Fruit fly (Drosophila melanogaster) whole organism, prepupa: ENCODE measurements around the gene nolo.

ENCODE experiments used
- Blimp-1 ChIP-seq: fragments of 200-800 bp; sonication (Bioruptor generic); optimal IDR thresholded peaks from 3 replicates; lab custom pipeline; 2017; ENCODE audit warnings: missing biosample characterization, missing genetic modification characterization, mild to moderate bottlenecking, moderate library complexity, missing genetic modification reagents
- CG10631 ChIP-seq: fragments of 200-800 bp; sonication (Bioruptor generic); optimal IDR thresholded peaks from 2 replicates; lab custom pipeline; 2016; ENCODE audit warnings: missing biosample characterization, missing genetic modification characterization
- CG11294 ChIP-seq: fragments of 200-800 bp; sonication (Bioruptor generic); IDR thresholded peaks from 2 replicates; pipeline ENCODE4 v1.3.6; 2022; ENCODE audit warnings: missing biosample characterization, missing genetic modification characterization
- CG1621 ChIP-seq: fragments of 200-800 bp; sonication (Bioruptor generic); optimal IDR thresholded peaks from 3 replicates; lab custom pipeline; 2018; ENCODE audit warnings: missing biosample characterization, mild to moderate bottlenecking, missing genetic modification characterization
- CG3032 ChIP-seq: fragments of 200-800 bp; optimal IDR thresholded peaks from 2 replicates; lab custom pipeline; 2019; ENCODE audit warnings: missing biosample characterization, mild to moderate bottlenecking, missing genetic modification characterization, moderate library complexity
- CG31627 ChIP-seq: fragments of 200-800 bp; sonication (Bioruptor generic); optimal IDR thresholded peaks from 3 replicates; lab custom pipeline; 2016; ENCODE audit warnings: missing biosample characterization, missing genetic modification characterization
- CG32006 ChIP-seq: fragments of 200-800 bp; sonication (Bioruptor generic); optimal IDR thresholded peaks from 3 replicates; lab custom pipeline; 2017; ENCODE audit warnings: missing biosample characterization, mild to moderate bottlenecking, missing genetic modification characterization
- CG3919 ChIP-seq: fragments of 200-800 bp; sonication (Bioruptor generic); optimal IDR thresholded peaks from 3 replicates; lab custom pipeline; 2016; ENCODE audit warnings: missing biosample characterization, missing genetic modification characterization
- CG6276 ChIP-seq: fragments of 200-800 bp; sonication (Bioruptor generic); optimal IDR thresholded peaks from 2 replicates; lab custom pipeline; 2017; ENCODE audit warnings: missing biosample characterization, mild to moderate bottlenecking, missing genetic modification characterization
- CG6792 ChIP-seq: fragments of 200-800 bp; sonication (Bioruptor generic); optimal IDR thresholded peaks from 3 replicates; lab custom pipeline; 2016; ENCODE audit warnings: missing biosample characterization, missing genetic modification characterization
- CG6808 ChIP-seq: fragments of 200-800 bp; sonication (Bioruptor generic); optimal IDR thresholded peaks from 3 replicates; lab custom pipeline; 2017; ENCODE audit warnings: missing biosample characterization, missing genetic modification characterization, mild to moderate bottlenecking, moderate library complexity, missing genetic modification reagents
- CG6854 ChIP-seq: fragments of 200-800 bp; sonication (Bioruptor generic); optimal IDR thresholded peaks from 2 replicates; lab custom pipeline; 2017; ENCODE audit warnings: missing biosample characterization, mild to moderate bottlenecking, missing genetic modification characterization
- CG8119 ChIP-seq: fragments of 200-800 bp; sonication (Bioruptor generic); IDR thresholded peaks from 3 replicates; pipeline ENCODE4 v1.3.6; 2022; ENCODE audit warnings: missing biosample characterization, missing genetic modification characterization
- CG8319 ChIP-seq: fragments of 200-800 bp; sonication (Bioruptor generic); optimal IDR thresholded peaks from 3 replicates; lab custom pipeline; 2016; ENCODE audit warnings: missing biosample characterization, missing genetic modification characterization
- CG8632 ChIP-seq: fragments of 200-800 bp; sonication (Bioruptor generic); optimal IDR thresholded peaks from 3 replicates; lab custom pipeline; 2016; ENCODE audit warnings: missing biosample characterization, missing genetic modification characterization
- CG9139 ChIP-seq: fragments of 200-800 bp; sonication (Bioruptor generic); optimal IDR thresholded peaks from 3 replicates; lab custom pipeline; 2017; ENCODE audit warnings: missing biosample characterization, mild to moderate bottlenecking, missing genetic modification characterization
- Eip78C ChIP-seq: fragments of 200-800 bp; sonication (Bioruptor generic); peaks from one replicate; lab custom pipeline; 2016; ENCODE audit warnings: missing biosample characterization, missing genetic modification characterization
- Ets96B ChIP-seq: fragments of 200-800 bp; optimal IDR thresholded peaks from 2 replicates; lab custom pipeline; 2019; ENCODE audit warnings: missing biosample characterization, mild to moderate bottlenecking, missing genetic modification characterization, moderate library complexity
- Hr38 ChIP-seq: sonication (Bioruptor generic); optimal IDR thresholded peaks from 2 replicates; lab custom pipeline; 2016; ENCODE audit warnings: missing biosample characterization, missing genetic modification characterization
- Hr39 ChIP-seq: fragments of 200-800 bp; sonication (Bioruptor generic); optimal IDR thresholded peaks from 2 replicates; lab custom pipeline; 2016; ENCODE audit warnings: missing biosample characterization, missing genetic modification characterization
- Hr4 ChIP-seq: fragments of 200-800 bp; sonication (Bioruptor generic); optimal IDR thresholded peaks from 3 replicates; lab custom pipeline; 2016; ENCODE audit warnings: missing biosample characterization, missing genetic modification characterization
- Lpt ChIP-seq: fragments of 200-800 bp; sonication (Bioruptor generic); optimal IDR thresholded peaks from 3 replicates; lab custom pipeline; 2016; ENCODE audit warnings: missing biosample characterization, missing genetic modification characterization
- Met ChIP-seq: fragments of 200-800 bp; sonication (Bioruptor generic); optimal IDR thresholded peaks from 3 replicates; lab custom pipeline; 2016; ENCODE audit warnings: missing biosample characterization, missing genetic modification characterization
- OdsH ChIP-seq: fragments of 200-800 bp; sonication (Bioruptor generic); optimal IDR thresholded peaks from 3 replicates; lab custom pipeline; 2016; ENCODE audit warnings: missing biosample characterization, missing genetic modification characterization
- Smox ChIP-seq: fragments of 200-800 bp; sonication (Bioruptor generic); optimal IDR thresholded peaks from 3 replicates; lab custom pipeline; 2016; ENCODE audit warnings: missing biosample characterization, missing genetic modification characterization
- achi ChIP-seq: fragments of 200-800 bp; sonication (Bioruptor generic); optimal IDR thresholded peaks from 3 replicates; lab custom pipeline; 2016; ENCODE audit warnings: missing biosample characterization, missing genetic modification characterization
- acj6 ChIP-seq: fragments of 200-800 bp; sonication (Bioruptor generic); optimal IDR thresholded peaks from 3 replicates; lab custom pipeline; 2016; ENCODE audit warnings: missing biosample characterization, missing genetic modification characterization
- cyc ChIP-seq: fragments of 200-800 bp; sonication (Bioruptor generic); optimal IDR thresholded peaks from 3 replicates; lab custom pipeline; 2016; ENCODE audit warnings: missing biosample characterization, missing genetic modification characterization
- dsx ChIP-seq: fragments of 200-800 bp; optimal IDR thresholded peaks from 3 replicates; lab custom pipeline; 2019; ENCODE audit warnings: missing biosample characterization, mild to moderate bottlenecking, missing genetic modification characterization, moderate library complexity; ENCODE audit not compliant: poor library complexity, severe bottlenecking
- eg ChIP-seq: fragments of 200-800 bp; sonication (Bioruptor generic); IDR thresholded peaks from 3 replicates; pipeline ENCODE4 v1.3.6; 2022; ENCODE audit warnings: missing biosample characterization, missing genetic modification characterization
- esn ChIP-seq: fragments of 200-800 bp; sonication (Bioruptor generic); optimal IDR thresholded peaks from 2 replicates; lab custom pipeline; 2016; ENCODE audit warnings: missing biosample characterization, mild to moderate bottlenecking, missing genetic modification characterization, moderate library complexity
- fkh ChIP-seq: fragments of 200-800 bp; sonication (Bioruptor generic); optimal IDR thresholded peaks from 3 replicates; lab custom pipeline; 2017; ENCODE audit warnings: missing biosample characterization, mild to moderate bottlenecking, missing genetic modification characterization, moderate library complexity
- lz ChIP-seq: fragments of 200-800 bp; sonication (Bioruptor generic); optimal IDR thresholded peaks from 3 replicates; lab custom pipeline; 2016; ENCODE audit warnings: missing biosample characterization, missing genetic modification characterization
- pdm3 ChIP-seq: fragments of 200-800 bp; sonication (Bioruptor generic); optimal IDR thresholded peaks from 3 replicates; lab custom pipeline; 2016; ENCODE audit warnings: missing biosample characterization, missing genetic modification characterization
- salr ChIP-seq, 2 experiments: fragments of 200-800 bp; sonication (Bioruptor generic); optimal IDR thresholded peaks; 3 replicates each; lab custom pipeline; 2016 to 2018; ENCODE audit warnings: missing biosample characterization in 2 of 2, missing genetic modification characterization in 2 of 2, mild to moderate bottlenecking in 1 of 2
- svp ChIP-seq: fragments of 200-800 bp; sonication (Bioruptor generic); peaks from one replicate; lab custom pipeline; 2016; ENCODE audit warnings: missing biosample characterization, missing genetic modification characterization
- vri ChIP-seq: fragments of 200-800 bp; sonication (Bioruptor generic); optimal IDR thresholded peaks from 3 replicates; lab custom pipeline; 2016; ENCODE audit warnings: missing biosample characterization, mild to moderate bottlenecking, missing genetic modification characterization

Gene nolo

dm6 chr2L:21754011-21754410 is 70.1 kb downstream of the nolo start:
- no peak for TF ChIP-seq CG11294 (GFP tag; lab: Robert Waterston, UW)
- TF ChIP-seq Eip78C (GFP tag; lab: Kevin White, UChicago) = peak; percentile 74
- peak; percentile 44 for TF ChIP-seq Hr4 (GFP tag; lab: Kevin White, UChicago)
- TF ChIP-seq Ets96B = no peak
- TF ChIP-seq achi (GFP tag; lab: Kevin White, UChicago) = peak; percentile 2
- no peak for TF ChIP-seq CG3032
- TF ChIP-seq acj6 (GFP tag; lab: Kevin White, UChicago) = peak; percentile 16
- TF ChIP-seq CG6276 (GFP tag; lab: Kevin White, UChicago) = peak; percentile 18
- TF ChIP-seq dsx (GFP tag; lab: Kevin White, UChicago) = no peak
- TF ChIP-seq salr (GFP tag; optimal IDR thresholded peaks at IDR 0.05; lab: Kevin White, UChicago) = no peak
- TF ChIP-seq CG8632 (GFP tag; lab: Kevin White, UChicago) = no peak
- TF ChIP-seq OdsH (GFP tag; lab: Kevin White, UChicago) = peak; percentile 32
- TF ChIP-seq pdm3 = peak; percentile 47
- no peak for TF ChIP-seq fkh (GFP tag; lab: Kevin White, UChicago)
- no peak for TF ChIP-seq Met (GFP tag; lab: Kevin White, UChicago)
- TF ChIP-seq CG31627 (GFP tag; lab: Kevin White, UChicago) = peak; percentile 28
- TF ChIP-seq CG32006 = peak; percentile 51
- TF ChIP-seq Smox = peak; percentile 34
- peak; percentile 33 for TF ChIP-seq esn (GFP tag; lab: Kevin White, UChicago)
- peak; percentile 41 for TF ChIP-seq Hr39 (GFP tag; lab: Kevin White, UChicago)
- no peak for TF ChIP-seq CG9139 (GFP tag; lab: Kevin White, UChicago)
- TF ChIP-seq Hr38 (GFP tag; lab: Kevin White, UChicago) = no peak
- TF ChIP-seq svp (GFP tag; lab: Kevin White, UChicago) = peak; percentile 58
- TF ChIP-seq, all 60 proteins: peak for 13

- no peak for TF ChIP-seq Smox
- TF ChIP-seq Blimp-1 (GFP tag; lab: Kevin White, UChicago) = no peak
- no peak for TF ChIP-seq CG10631 (GFP tag; lab: Kevin White, UChicago)
- TF ChIP-seq CG8319 = no peak
- TF ChIP-seq lz (GFP tag; lab: Kevin White, UChicago) = no peak
- no peak for TF ChIP-seq CG1621 (tag; lab: Kevin White, UChicago)
- TF ChIP-seq CG31627 (GFP tag; lab: Kevin White, UChicago) = no peak
- no peak for TF ChIP-seq CG8119 (GFP tag; lab: Robert Waterston, UW)
- TF ChIP-seq CG8632 (GFP tag; lab: Kevin White, UChicago) = no peak
- TF ChIP-seq CG9139 (GFP tag; lab: Kevin White, UChicago) = no peak
- TF ChIP-seq CG6792 = no peak
- TF ChIP-seq vri (GFP tag; lab: Kevin White, UChicago) = no peak
- no peak for TF ChIP-seq Lpt (GFP tag; lab: Kevin White, UChicago)
- TF ChIP-seq CG6808 (GFP tag; lab: Kevin White, UChicago) = no peak
- no peak for TF ChIP-seq salr (GFP tag; optimal IDR thresholded peaks at IDR 0.05; lab: Kevin White, UChicago)
- TF ChIP-seq cyc (GFP tag; lab: Kevin White, UChicago) = no peak
- TF ChIP-seq achi (GFP tag; lab: Kevin White, UChicago) = no peak
- no peak for TF ChIP-seq eg (GFP tag; lab: Robert Waterston, UW)
- no peak for TF ChIP-seq CG3919
- TF ChIP-seq CG6854 = no peak
Observed at dm6 chr2L:21755310-21755709, 71.4 kb downstream of the nolo start.

- TF ChIP-seq CG32006 (no peak), CG9139 (GFP tag; lab: Kevin White, UChicago) (no peak), CG3032 (peak; percentile 20), fkh (GFP tag; lab: Kevin White, UChicago) (peak; percentile 9)
Observed at dm6 chr2L:21756696-21757095, 72.8 kb downstream of the nolo start.
